Worm (Caenorhabditis elegans) whole organism, L2 larva: ENCODE results near the gene urb-1.

Source experiments
- C34F6.9 ChIP-seq: fragments of 150-350 bp; optimal IDR thresholded peaks from 2 replicates; lab custom pipeline; 2014; ENCODE audit warnings: missing biosample characterization, missing genetic modification characterization
- F13H6.1 ChIP-seq: sonication (generic microtip); optimal IDR thresholded peaks from 2 replicates; lab custom pipeline; 2016; ENCODE audit warnings: missing genetic modification characterization, missing compliant biosample characterization
- R02D3.7 ChIP-seq: fragments of 150-350 bp; optimal IDR thresholded peaks from 2 replicates; lab custom pipeline; 2014; ENCODE audit warnings: missing biosample characterization, missing genetic modification characterization
- Y55F3AM.14 ChIP-seq: fragments of 200-800 bp; sonication (Bioruptor generic); optimal IDR thresholded peaks from 2 replicates; lab custom pipeline; 2018; ENCODE audit warnings: mild to moderate bottlenecking, missing genetic modification characterization, missing compliant biosample characterization
- ZK546.5 ChIP-seq: sonication (generic microtip); optimal IDR thresholded peaks from 2 replicates; lab custom pipeline; 2017; ENCODE audit warnings: missing biosample characterization, missing genetic modification characterization
- ama-1 ChIP-seq: fragments of 150-350 bp; optimal IDR thresholded peaks from 2 replicates; lab custom pipeline; 2018; ENCODE audit warnings: inconsistent platforms
- blmp-1 ChIP-seq: sonication (generic microtip); optimal IDR thresholded peaks from 2 replicates; lab custom pipeline; 2017; ENCODE audit warnings: missing genetic modification characterization, mild to moderate bottlenecking, missing compliant biosample characterization, antibody characterized with exemption, moderate library complexity; ENCODE audit not compliant: insufficient read depth
- ceh-16 ChIP-seq: fragments of 150-350 bp; optimal IDR thresholded peaks from 2 replicates; lab custom pipeline; 2014; ENCODE audit warnings: missing biosample characterization, missing genetic modification characterization
- ceh-82 ChIP-seq: fragments of 150-350 bp; optimal IDR thresholded peaks from 2 replicates; lab custom pipeline; 2014; ENCODE audit warnings: missing biosample characterization, missing genetic modification characterization
- crh-2 ChIP-seq: sonication (generic microtip); optimal IDR thresholded peaks from 2 replicates; lab custom pipeline; 2017; ENCODE audit warnings: missing biosample characterization, missing genetic modification characterization
- dmd-4 ChIP-seq: sonication (generic microtip); optimal IDR thresholded peaks from 2 replicates; lab custom pipeline; 2017; ENCODE audit warnings: missing biosample characterization, missing genetic modification characterization
- egl-27 ChIP-seq: sonication (generic microtip); optimal IDR thresholded peaks from 3 replicates; lab custom pipeline; 2017; ENCODE audit warnings: missing biosample characterization, missing genetic modification reagents, missing genetic modification characterization
- elt-1 ChIP-seq: fragments of 150-350 bp; optimal IDR thresholded peaks from 2 replicates; lab custom pipeline; 2014; ENCODE audit warnings: missing biosample characterization, missing genetic modification characterization
- fos-1 ChIP-seq: fragments of 150-350 bp; optimal IDR thresholded peaks from 2 replicates; lab custom pipeline; 2014; ENCODE audit warnings: missing biosample characterization, missing genetic modification characterization
- gmeb-1 ChIP-seq: fragments of 150-350 bp; optimal IDR thresholded peaks from 2 replicates; lab custom pipeline; 2014; ENCODE audit warnings: missing biosample characterization, missing genetic modification characterization
- lin-11 ChIP-seq: fragments of 150-350 bp; sonication (generic microtip); optimal IDR thresholded peaks from 2 replicates; lab custom pipeline; 2014; ENCODE audit warnings: missing biosample characterization, missing genetic modification characterization, inconsistent platforms, mixed read lengths
- lin-13 ChIP-seq: fragments of 150-350 bp; optimal IDR thresholded peaks from 2 replicates; lab custom pipeline; 2014; ENCODE audit warnings: missing biosample characterization, missing genetic modification reagents, missing genetic modification characterization
- lin-39 ChIP-seq: fragments of 150-350 bp; optimal IDR thresholded peaks from 2 replicates; lab custom pipeline; 2014; ENCODE audit warnings: missing biosample characterization, missing genetic modification reagents, missing genetic modification characterization
- lsy-2 ChIP-seq, 2 experiments: fragments of 150-350 bp in 1 of 2; sonication (generic microtip) in 1 of 2; optimal IDR thresholded peaks; 2 replicates each; lab custom pipeline; 2014 to 2017; ENCODE audit warnings: missing biosample characterization in 2 of 2, missing genetic modification characterization in 2 of 2
- mab-5 ChIP-seq: fragments of 150-350 bp; optimal IDR thresholded peaks from 2 replicates; lab custom pipeline; 2014; ENCODE audit warnings: missing biosample characterization, missing genetic modification characterization
- nhr-10 ChIP-seq: sonication (generic microtip); optimal IDR thresholded peaks from 2 replicates; lab custom pipeline; 2017; ENCODE audit warnings: missing biosample characterization, missing genetic modification characterization
- nhr-12 ChIP-seq: fragments of 150-350 bp; optimal IDR thresholded peaks from 2 replicates; lab custom pipeline; 2014; ENCODE audit warnings: missing biosample characterization, missing genetic modification characterization
- nhr-129 ChIP-seq: fragments of 150-350 bp; optimal IDR thresholded peaks from 2 replicates; lab custom pipeline; 2014; ENCODE audit warnings: missing biosample characterization, missing genetic modification characterization
- nhr-21 ChIP-seq: fragments of 150-350 bp; optimal IDR thresholded peaks from 2 replicates; lab custom pipeline; 2014; ENCODE audit warnings: missing biosample characterization, missing genetic modification characterization
- nhr-237 ChIP-seq: fragments of 150-350 bp; optimal IDR thresholded peaks from 2 replicates; lab custom pipeline; 2014; ENCODE audit warnings: missing biosample characterization, missing genetic modification characterization
- nhr-25 ChIP-seq: fragments of 150-350 bp; sonication (generic microtip); optimal IDR thresholded peaks from 3 replicates; lab custom pipeline; 2014; ENCODE audit warnings: missing biosample characterization, missing genetic modification characterization
- nhr-6 ChIP-seq: fragments of 150-350 bp; optimal IDR thresholded peaks from 2 replicates; lab custom pipeline; 2014; ENCODE audit warnings: missing biosample characterization, missing genetic modification characterization
- nhr-77 ChIP-seq: fragments of 150-350 bp; optimal IDR thresholded peaks from 2 replicates; lab custom pipeline; 2014; ENCODE audit warnings: missing biosample characterization, missing genetic modification characterization
- sem-4 ChIP-seq: fragments of 150-350 bp; optimal IDR thresholded peaks from 2 replicates; lab custom pipeline; 2014; ENCODE audit warnings: missing biosample characterization, missing genetic modification reagents, missing genetic modification characterization
- sma-3 ChIP-seq: sonication (generic microtip); optimal IDR thresholded peaks from 2 replicates; lab custom pipeline; 2016; ENCODE audit warnings: missing genetic modification reagents, missing genetic modification characterization, missing compliant biosample characterization
- sma-9 ChIP-seq, 2 experiments: fragments of 150-350 bp in 1 of 2; sonication (generic microtip) in 1 of 2; optimal IDR thresholded peaks; 2 replicates each; lab custom pipeline; 2014 to 2016; ENCODE audit warnings: missing genetic modification characterization in 2 of 2, mild to moderate bottlenecking in 1 of 2, missing biosample characterization in 1 of 2, missing compliant biosample characterization in 1 of 2, missing genetic modification reagents in 1 of 2, moderate library complexity in 1 of 2
- snpc-4 ChIP-seq: fragments of 150-350 bp; optimal IDR thresholded peaks from 2 replicates; lab custom pipeline; 2014; ENCODE audit warnings: missing biosample characterization, missing genetic modification characterization
- unc-39 ChIP-seq: fragments of 150-350 bp; optimal IDR thresholded peaks from 2 replicates; lab custom pipeline; 2014; ENCODE audit warnings: missing biosample characterization, missing genetic modification characterization
- unc-55 ChIP-seq: fragments of 150-350 bp; sonication (generic microtip); optimal IDR thresholded peaks from 3 replicates; lab custom pipeline; 2014; ENCODE audit warnings: missing biosample characterization, missing genetic modification reagents, missing genetic modification characterization
- zag-1 ChIP-seq: fragments of 150-350 bp; optimal IDR thresholded peaks from 2 replicates; lab custom pipeline; 2014; ENCODE audit warnings: missing biosample characterization, missing genetic modification characterization
- ztf-1 ChIP-seq: fragments of 200-800 bp; sonication (Bioruptor generic); conservative IDR thresholded peaks from 2 replicates; pipeline ENCODE4 v1.3.6; 2022; ENCODE audit warnings: missing genetic modification characterization, missing compliant biosample characterization
- ztf-11 ChIP-seq: sonication (generic microtip); optimal IDR thresholded peaks from 2 replicates; lab custom pipeline; 2017; ENCODE audit warnings: missing biosample characterization, missing genetic modification characterization
- ztf-4 ChIP-seq: fragments of 150-350 bp; optimal IDR thresholded peaks from 2 replicates; lab custom pipeline; 2014; ENCODE audit warnings: missing biosample characterization, missing genetic modification characterization

Gene urb-1

ce11 chrV:6399831-6400230 lies 24.1 kb downstream of the urb-1 start, which contains the start of gene gfi-1:
Gene gfi-1, minus strand, starts transcription at chrV:6399931.
- TF ChIP-seq nhr-6 (tag; lab: Kevin White, UChicago) (no peak), Y55F3AM.14 (no peak), fos-1 (tag; lab: Kevin White, UChicago) (no peak), unc-39 (tag; lab: Kevin White, UChicago) (no peak), nhr-25 (no peak), elt-1 (no peak)

- TF ChIP-seq fos-1 (tag; lab: Kevin White, UChicago): peak; percentile 67
- peak; percentile 3 for TF ChIP-seq crh-2 (tag; lab: Kevin White, UChicago)
- no peak for TF ChIP-seq blmp-1
- TF ChIP-seq sma-9 (GFP tag; optimal IDR thresholded peaks at IDR 0.05; lab: Kevin White, UChicago): peak; percentile 50
- no peak for TF ChIP-seq sma-9 (tag; optimal IDR thresholded peaks at IDR 0.05; lab: Kevin White, UChicago)
Observed at ce11 chrV:6398922-6399321, 25.0 kb downstream of the urb-1 start.

- no peak for TF ChIP-seq snpc-4 (tag; lab: Kevin White, UChicago)
- TF ChIP-seq gmeb-1 (tag; lab: Kevin White, UChicago): no peak
- TF ChIP-seq nhr-10 (tag; lab: Kevin White, UChicago): no peak
- TF ChIP-seq blmp-1: no peak
- no peak for TF ChIP-seq ceh-82
- TF ChIP-seq sem-4 (tag; lab: Kevin White, UChicago): no peak
Observed at ce11 chrV:6390163-6390562, 33.8 kb downstream of the urb-1 start, which contains the start of gene F57F4.1. Gene F57F4.1, plus strand, starts transcription at chrV:6390463.

ce11 chrV:6389634-6390033 lies 34.3 kb downstream of the urb-1 start, which contains the start of gene F57F4.2:
Gene F57F4.2, minus strand, starts transcription at chrV:6389734.
- TF ChIP-seq sem-4 (tag; lab: Kevin White, UChicago): no peak
- no peak for TF ChIP-seq ztf-4
- no peak for TF ChIP-seq dmd-4
- no peak for TF ChIP-seq ztf-1 (GFP tag; lab: Robert Waterston, UW)
- no peak for TF ChIP-seq lin-13 (GFP tag; lab: Kevin White, UChicago)
- TF ChIP-seq lin-11 (tag; lab: Kevin White, UChicago): no peak
- TF ChIP-seq C34F6.9 (tag; lab: Kevin White, UChicago): no peak
- TF ChIP-seq lin-39: no peak
- TF ChIP-seq nhr-25: no peak
- no peak for TF ChIP-seq ztf-11 (tag; lab: Kevin White, UChicago)
- no peak for TF ChIP-seq F13H6.1
- no peak for TF ChIP-seq Y55F3AM.14
- TF ChIP-seq gmeb-1 (tag; lab: Kevin White, UChicago): no peak
- TF ChIP-seq lsy-2 (tag; optimal IDR thresholded peaks at IDR 0.05; lab: Kevin White, UChicago): no peak
- no peak for TF ChIP-seq unc-39 (tag; lab: Kevin White, UChicago)
- TF ChIP-seq zag-1: no peak
- no peak for TF ChIP-seq R02D3.7
- TF ChIP-seq nhr-12: no peak
- TF ChIP-seq nhr-237 (tag; lab: Kevin White, UChicago): no peak
- TF ChIP-seq ZK546.5 (tag; lab: Kevin White, UChicago): no peak

- TF ChIP-seq nhr-129 (tag; lab: Kevin White, UChicago) (no peak), lin-39 (no peak), mab-5 (no peak), nhr-12 (no peak), nhr-237 (tag; lab: Kevin White, UChicago) (no peak), ztf-1 (GFP tag; lab: Robert Waterston, UW) (no peak), unc-39 (tag; lab: Kevin White, UChicago) (no peak), ZK546.5 (tag; lab: Kevin White, UChicago) (no peak)
Observed at ce11 chrV:6385677-6386276, 38.2 kb downstream of the urb-1 start.

- no peak for TF ChIP-seq sma-3
- no peak for TF ChIP-seq lin-13 (GFP tag; lab: Kevin White, UChicago)
- no peak for TF ChIP-seq ztf-11 (tag; lab: Kevin White, UChicago)
- no peak for TF ChIP-seq unc-39 (tag; lab: Kevin White, UChicago)
- no peak for TF ChIP-seq ama-1 (lab: Kevin White, UChicago)
- TF ChIP-seq nhr-21 (tag; lab: Kevin White, UChicago): no peak
- TF ChIP-seq ztf-4: no peak
- no peak for TF ChIP-seq sem-4 (tag; lab: Kevin White, UChicago)
- no peak for TF ChIP-seq dmd-4
- no peak for TF ChIP-seq mab-5
- TF ChIP-seq ceh-16: no peak
- TF ChIP-seq nhr-77: no peak
- TF ChIP-seq unc-55 (GFP tag; lab: Kevin White, UChicago): no peak
- TF ChIP-seq egl-27 (tag; lab: Kevin White, UChicago): no peak
- no peak for TF ChIP-seq ceh-82
- no peak for TF ChIP-seq R02D3.7
- no peak for TF ChIP-seq lsy-2 (tag; optimal IDR thresholded peaks at IDR 0.05; lab: Kevin White, UChicago)
- TF ChIP-seq lin-39: no peak
Observed at ce11 chrV:6374844-6375243, 49.1 kb downstream of the urb-1 start, which contains the start of gene F13H6.5. Gene F13H6.5, minus strand, starts transcription at chrV:6374944.
